Fruit fly (Drosophila melanogaster): ENCODE results near the gene Kmn1.

The Kmn1 gene

DNA sequence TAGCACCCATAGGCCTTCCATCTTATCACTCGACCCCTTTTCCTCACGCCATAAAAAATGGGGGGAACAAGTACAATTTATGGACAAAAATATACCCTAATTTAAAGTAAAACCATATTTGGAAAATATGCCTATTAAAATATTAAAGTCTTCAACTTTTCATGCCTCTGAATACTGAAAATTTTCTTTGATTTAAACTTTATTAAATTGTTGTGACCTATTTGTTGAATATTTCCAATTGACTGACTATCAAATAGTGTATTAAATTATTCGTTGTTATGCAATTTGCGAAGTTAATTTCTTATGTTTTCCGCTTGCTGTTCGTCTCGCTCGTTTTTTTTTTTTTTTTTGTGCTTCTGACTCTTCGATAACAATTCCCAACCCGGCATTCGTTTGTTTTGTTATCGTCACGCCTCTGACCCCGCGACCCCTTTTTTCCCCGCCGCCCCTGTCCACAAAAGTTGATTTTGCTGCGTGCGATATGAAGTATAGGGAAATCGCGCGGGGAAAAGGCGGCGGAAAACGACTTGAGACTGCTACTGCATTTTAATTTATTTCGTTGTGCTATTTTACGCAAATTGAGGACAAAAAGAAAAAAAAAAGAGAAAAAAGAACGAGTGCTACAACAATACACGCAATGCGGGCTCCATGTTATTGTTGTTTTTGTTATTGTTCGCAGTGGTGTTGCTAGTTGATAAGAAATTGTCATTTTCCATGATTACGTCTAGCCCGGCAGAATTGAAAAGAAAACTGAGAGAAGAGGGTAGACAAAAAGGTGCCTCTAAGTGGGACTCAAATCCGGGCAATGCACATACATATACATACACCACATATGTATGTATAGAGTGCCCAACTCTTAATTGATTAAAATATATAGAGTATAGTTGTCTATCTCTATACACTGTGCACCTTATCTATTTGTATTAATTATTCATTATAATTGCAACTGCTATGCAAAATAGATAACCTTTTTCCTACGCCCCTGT is 50.4 kb downstream of the Kmn1 start:
- TF ChIP-seq CG17806 (tag; optimal IDR thresholded peaks at IDR 0.05) (peak; percentile 38), CG15710 (tag; optimal IDR thresholded peaks at IDR 0.05) (peak; percentile 53), CG32121 (GFP tag; IDR thresholded peaks at IDR 0.05) (peak; percentile 46; the same call in 1 of the 2 replicates), gl (tag; optimal IDR thresholded peaks at IDR 0.05) (peak; percentile 39), fd96Ca (GFP tag; IDR thresholded peaks at IDR 0.05) (peak; percentile 45; the same call in 1 of the 3 replicates), CG8301 (tag; optimal IDR thresholded peaks at IDR 0.05) (peak; percentile 40), Ets98B (GFP tag; IDR thresholded peaks at IDR 0.05) (no peak), rn (GFP tag; IDR thresholded peaks at IDR 0.05) (no peak), D1 (tag; optimal IDR thresholded peaks at IDR 0.05) (no peak), CG13204 (GFP tag; optimal IDR thresholded peaks at IDR 0.05) (no peak), CG8159 (tag; optimal IDR thresholded peaks at IDR 0.05) (peak; percentile 61), CG9948 (tag; optimal IDR thresholded peaks at IDR 0.05) (peak; percentile 46), Pif1B (GFP tag; optimal IDR thresholded peaks at IDR 0.05) (no peak), Pif1A (GFP tag; optimal IDR thresholded peaks at IDR 0.05) (no peak), CG4496 (GFP tag; IDR thresholded peaks at IDR 0.05) (peak; percentile 13; the same call in 2 of the 3 replicates), Snoo (tag; optimal IDR thresholded peaks at IDR 0.05) (peak; percentile 0), EcR (GFP tag; optimal IDR thresholded peaks at IDR 0.05) (peak; percentile 43), CG12605 (GFP tag; IDR thresholded peaks at IDR 0.05) (no peak), CG10348 (GFP tag; IDR thresholded peaks at IDR 0.05) (no peak), CG14655 (GFP tag; optimal IDR thresholded peaks at IDR 0.05) (peak; percentile 36)

Measured in whole organism, pupa.